Worm (Caenorhabditis elegans) whole organism, mixed stage, embryonic: ENCODE data around the gene nhr-101.

ENCODE experiments used
- M03D4.4 ChIP-seq: sonication (generic microtip); optimal IDR thresholded peaks from 2 replicates; lab custom pipeline; 2017; ENCODE audit warnings: mild to moderate bottlenecking, missing genetic modification characterization, missing compliant biosample characterization
- bed-3 ChIP-seq: fragments of 200-800 bp; sonication (Bioruptor generic); optimal IDR thresholded peaks from 3 replicates; lab custom pipeline; 2018; ENCODE audit warnings: mild to moderate bottlenecking, missing genetic modification characterization, moderate library complexity, missing compliant biosample characterization
- ceh-39 ChIP-seq: fragments of 150-350 bp; optimal IDR thresholded peaks from 2 replicates; lab custom pipeline; 2014; ENCODE audit warnings: missing biosample characterization, missing genetic modification characterization
- ceh-43 ChIP-seq: fragments of 200-800 bp; sonication (Bioruptor generic); optimal IDR thresholded peaks from 2 replicates; lab custom pipeline; 2018; ENCODE audit warnings: mild to moderate bottlenecking, missing genetic modification characterization, moderate library complexity, missing compliant biosample characterization
- ceh-83 ChIP-seq: fragments of 200-800 bp; sonication (Bioruptor generic); optimal IDR thresholded peaks from 2 replicates; lab custom pipeline; 2018; ENCODE audit warnings: mild to moderate bottlenecking, missing genetic modification characterization, missing compliant biosample characterization
- ces-1 ChIP-seq: fragments of 150-350 bp; optimal IDR thresholded peaks from 2 replicates; lab custom pipeline; 2014; ENCODE audit warnings: missing biosample characterization, missing genetic modification reagents, missing genetic modification characterization
- cnd-1 ChIP-seq: fragments of 200-800 bp; sonication (Bioruptor generic); optimal IDR thresholded peaks from 2 replicates; lab custom pipeline; 2018; ENCODE audit warnings: mild to moderate bottlenecking, missing genetic modification characterization, missing compliant biosample characterization
- drap-1 ChIP-seq: fragments of 200-800 bp; sonication (Bioruptor generic); optimal IDR thresholded peaks from 3 replicates; lab custom pipeline; 2018; ENCODE audit warnings: mild to moderate bottlenecking, missing genetic modification characterization, missing compliant biosample characterization
- elt-1 ChIP-seq: sonication (generic microtip); optimal IDR thresholded peaks from 2 replicates; lab custom pipeline; 2017; ENCODE audit warnings: missing genetic modification characterization, mild to moderate bottlenecking, missing compliant biosample characterization, antibody characterized with exemption, moderate library complexity, borderline replicate concordance; ENCODE audit not compliant: insufficient read depth
- elt-3 ChIP-seq: fragments of 150-350 bp; optimal IDR thresholded peaks from 2 replicates; lab custom pipeline; 2014; ENCODE audit warnings: missing biosample characterization, missing genetic modification characterization
- flh-1 ChIP-seq: fragments of 200-800 bp; sonication (Bioruptor generic); optimal IDR thresholded peaks from 2 replicates; lab custom pipeline; 2018; ENCODE audit warnings: mild to moderate bottlenecking, missing genetic modification characterization, moderate library complexity, missing compliant biosample characterization
- hlh-1 ChIP-seq: fragments of 150-350 bp; optimal IDR thresholded peaks from 2 replicates; lab custom pipeline; 2014; ENCODE audit warnings: missing biosample characterization, missing genetic modification reagents, missing genetic modification characterization
- lin-13 ChIP-seq: fragments of 150-350 bp; optimal IDR thresholded peaks from 2 replicates; lab custom pipeline; 2014; ENCODE audit warnings: missing biosample characterization, missing genetic modification characterization
- lin-32 ChIP-seq: fragments of 200-800 bp; sonication (Bioruptor generic); optimal IDR thresholded peaks from 2 replicates; lab custom pipeline; 2018; ENCODE audit warnings: mild to moderate bottlenecking, missing genetic modification characterization, missing compliant biosample characterization
- lsy-2 ChIP-seq: fragments of 150-350 bp; optimal IDR thresholded peaks from 2 replicates; lab custom pipeline; 2014; ENCODE audit warnings: missing biosample characterization, missing genetic modification characterization
- mab-5 ChIP-seq: fragments of 150-350 bp; optimal IDR thresholded peaks from 2 replicates; lab custom pipeline; 2014; ENCODE audit warnings: missing biosample characterization, missing genetic modification characterization
- mep-1 ChIP-seq: fragments of 150-350 bp; optimal IDR thresholded peaks from 2 replicates; lab custom pipeline; 2017; ENCODE audit warnings: missing biosample characterization, missing genetic modification reagents, missing genetic modification characterization, inconsistent platforms
- nhr-12 ChIP-seq: fragments of 150-350 bp; optimal IDR thresholded peaks from 2 replicates; lab custom pipeline; 2014; ENCODE audit warnings: missing biosample characterization, missing genetic modification characterization
- nhr-237 ChIP-seq: fragments of 150-350 bp; optimal IDR thresholded peaks from 2 replicates; lab custom pipeline; 2014; ENCODE audit warnings: missing biosample characterization, missing genetic modification characterization
- nhr-28 ChIP-seq: fragments of 150-350 bp; optimal IDR thresholded peaks from 2 replicates; lab custom pipeline; 2014; ENCODE audit warnings: missing biosample characterization, missing genetic modification characterization
- pha-4 ChIP-seq: fragments of 150-350 bp; optimal IDR thresholded peaks from 2 replicates; lab custom pipeline; 2018; ENCODE audit warnings: missing biosample characterization, missing genetic modification reagents, missing genetic modification characterization
- sem-2 ChIP-seq: fragments of 200-800 bp; sonication (Bioruptor generic); optimal IDR thresholded peaks from 2 replicates; lab custom pipeline; 2018; ENCODE audit warnings: mild to moderate bottlenecking, missing genetic modification characterization, missing compliant biosample characterization
- snpc-4 ChIP-seq: fragments of 150-350 bp; optimal IDR thresholded peaks from 2 replicates; lab custom pipeline; 2014; ENCODE audit warnings: missing biosample characterization, missing genetic modification characterization
- sptf-1 ChIP-seq: sonication (generic microtip); optimal IDR thresholded peaks from 2 replicates; lab custom pipeline; 2017; ENCODE audit warnings: mild to moderate bottlenecking, missing genetic modification characterization, moderate library complexity, missing compliant biosample characterization
- tbx-8 ChIP-seq: fragments of 200-800 bp; sonication (Bioruptor generic); optimal IDR thresholded peaks from 2 replicates; lab custom pipeline; 2018; ENCODE audit warnings: mild to moderate bottlenecking, missing genetic modification characterization, moderate library complexity, missing compliant biosample characterization
- unc-120 ChIP-seq: sonication (generic microtip); optimal IDR thresholded peaks from 2 replicates; lab custom pipeline; 2017; ENCODE audit warnings: missing genetic modification characterization, missing compliant biosample characterization; ENCODE audit not compliant: poor library complexity, severe bottlenecking
- unc-39 ChIP-seq: fragments of 150-350 bp; optimal IDR thresholded peaks from 2 replicates; lab custom pipeline; 2014; ENCODE audit warnings: missing biosample characterization, missing genetic modification characterization
- unc-62 ChIP-seq: fragments of 150-350 bp; optimal IDR thresholded peaks from 2 replicates; lab custom pipeline; 2014; ENCODE audit warnings: missing biosample characterization, missing genetic modification reagents, missing genetic modification characterization
- zip-8 ChIP-seq: fragments of 150-350 bp; optimal IDR thresholded peaks from 2 replicates; lab custom pipeline; 2014; ENCODE audit warnings: missing biosample characterization, missing genetic modification characterization

nhr-101 gene

DNA sequence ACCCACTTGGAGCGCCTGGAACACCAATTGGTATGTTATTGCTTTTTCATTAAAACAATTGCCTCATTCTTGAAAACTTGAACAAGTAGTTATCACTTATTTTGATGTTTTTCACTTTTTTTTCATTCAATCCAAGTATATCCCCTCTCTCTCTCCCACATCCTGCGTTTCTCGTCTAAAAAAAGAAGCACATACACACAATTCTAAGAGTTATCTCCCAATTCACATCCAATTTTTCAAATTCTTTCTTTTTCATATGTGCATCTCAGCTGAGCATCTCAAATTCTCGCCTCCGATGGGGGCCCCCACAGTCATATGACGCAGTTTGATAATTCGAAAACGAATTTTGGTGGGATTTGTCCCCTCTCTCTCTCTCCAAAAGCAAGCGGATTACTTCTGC lies 33.6 kb upstream of the nhr-101 start:
- TF ChIP-seq drap-1 (GFP tag; lab: Kevin White, UChicago) (no peak), ces-1 (GFP tag; lab: Kevin White, UChicago) (peak; percentile 5), nhr-12 (tag; lab: Kevin White, UChicago) (no peak)

DNA sequence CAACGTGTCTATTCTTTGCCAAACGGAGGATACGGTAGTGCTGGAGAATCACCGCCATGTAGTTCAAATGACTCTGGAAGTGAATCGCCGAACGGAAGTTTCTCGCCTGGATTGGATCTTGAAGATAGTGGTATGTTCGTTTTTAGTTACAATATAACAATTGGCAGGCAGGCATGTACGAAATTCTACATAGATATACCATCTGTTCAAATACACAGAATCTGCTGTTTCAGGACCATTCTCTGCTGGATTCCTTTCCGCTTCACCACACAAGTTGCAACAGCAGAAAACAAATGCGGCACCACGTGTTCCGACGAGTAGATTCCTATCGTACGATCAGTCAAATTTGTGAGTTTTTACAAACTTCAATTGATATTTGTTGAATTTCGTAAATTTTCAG lies 30.8 kb upstream of the nhr-101 start:
- TF ChIP-seq ceh-43 (GFP tag; lab: Kevin White, UChicago) (no peak), ceh-83 (GFP tag; lab: Kevin White, UChicago) (no peak), tbx-8 (GFP tag; lab: Kevin White, UChicago) (no peak), unc-39 (no peak), M03D4.4 (tag; lab: Kevin White, UChicago) (no peak), drap-1 (GFP tag; lab: Kevin White, UChicago) (no peak)
- TF ChIP-seq, all 35 proteins: peak for 0

DNA sequence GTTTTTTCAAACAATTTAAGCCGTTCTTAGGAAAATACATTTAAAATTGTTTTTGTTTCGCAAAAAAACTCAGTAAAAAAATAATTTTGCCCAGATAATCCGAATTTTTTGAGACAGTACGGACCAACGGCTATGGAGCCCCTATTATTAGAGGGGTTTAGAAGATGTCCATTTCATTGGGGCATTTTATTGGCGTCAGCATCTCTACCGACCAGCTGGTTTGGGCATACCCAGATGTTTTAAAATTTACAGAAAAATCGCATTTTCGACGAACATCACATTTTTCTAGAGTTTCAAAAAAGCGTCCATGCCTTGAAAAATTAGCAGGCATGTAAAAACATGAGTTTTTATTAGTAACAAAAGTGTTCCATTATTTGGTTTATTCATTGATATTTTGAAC lies 29.0 kb upstream of the nhr-101 start:
- no peak for TF ChIP-seq elt-1 (tag; lab: Kevin White, UChicago)
- TF ChIP-seq nhr-12 (tag; lab: Kevin White, UChicago), result no peak
- peak; percentile 31 for TF ChIP-seq unc-120 (tag; lab: Kevin White, UChicago)
- TF ChIP-seq zip-8, result no peak
- no peak for TF ChIP-seq snpc-4

DNA sequence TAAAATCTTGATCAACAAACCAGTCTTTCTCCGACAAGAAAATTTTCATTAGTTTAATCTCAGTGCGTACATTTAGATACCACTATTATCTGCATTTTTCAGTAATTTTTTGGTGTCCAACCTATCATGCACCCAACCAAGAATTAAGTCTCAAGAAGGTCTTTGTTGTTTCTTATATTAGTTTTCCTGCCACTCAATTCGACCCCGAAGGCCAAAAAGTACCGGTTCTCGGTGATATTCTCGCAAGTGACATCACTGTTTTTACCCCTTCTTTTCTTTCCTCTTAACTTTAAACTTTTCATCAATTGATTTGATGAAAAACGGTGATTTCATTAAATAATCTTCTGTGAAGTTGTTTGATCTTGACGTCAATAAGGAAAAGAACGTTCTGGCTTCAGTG lies 26.7 kb upstream of the nhr-101 start, which contains the start of gene F38B7.2:
TSS of gene F38B7.2 (plus strand) at position 400 of the 400 bp plus-strand sequence.
- TF ChIP-seq nhr-28, result no peak
- no peak for TF ChIP-seq elt-1 (tag; lab: Kevin White, UChicago)
- no peak for TF ChIP-seq elt-3 (tag; lab: Kevin White, UChicago)
- TF ChIP-seq zip-8, result no peak

DNA sequence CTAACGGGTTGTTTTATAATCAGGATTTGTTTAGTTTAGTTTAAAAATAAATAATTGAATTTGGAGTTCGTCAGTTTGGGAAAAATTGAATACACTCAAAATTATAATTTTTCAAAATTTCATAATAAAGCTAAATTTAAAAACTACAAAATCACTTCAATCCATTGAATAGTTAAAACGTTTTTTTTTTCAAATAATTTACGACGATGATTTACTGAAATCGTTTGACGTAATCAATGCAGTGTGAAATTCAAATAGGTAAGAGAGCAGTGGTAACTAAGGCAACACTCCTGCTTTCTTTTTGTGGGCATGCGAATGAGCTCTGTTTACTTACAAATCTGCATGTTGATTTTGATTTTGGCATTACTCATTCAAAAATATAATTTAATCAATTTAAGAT lies 25.0 kb upstream of the nhr-101 start, which contains the start of gene F38B7.10:
TSS of gene F38B7.10 (plus strand) at position 301 of the 400 bp plus-strand sequence.
- TF ChIP-seq elt-3 (tag; lab: Kevin White, UChicago), result no peak
- TF ChIP-seq sptf-1, result no peak

DNA sequence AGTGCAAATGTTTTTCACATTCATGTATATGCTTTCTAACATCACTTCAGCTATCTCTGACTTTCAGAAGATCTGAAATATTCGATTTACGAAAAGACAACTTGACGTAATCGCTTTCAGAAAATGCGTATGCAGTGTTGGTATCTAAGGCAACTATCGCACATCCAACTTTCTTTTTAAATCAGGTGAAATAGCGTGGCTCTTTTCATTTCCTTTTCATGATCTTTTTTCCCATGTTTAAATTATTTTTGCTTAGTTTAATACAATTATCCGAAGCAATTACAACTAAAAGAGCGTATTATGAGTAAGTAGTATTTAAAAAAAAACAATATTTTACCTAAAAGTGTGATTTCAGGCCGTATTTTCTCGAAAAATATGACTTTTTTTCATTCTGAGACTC lies 23.5 kb upstream of the nhr-101 start, which contains the start of gene F38B7.11:
TSS of gene F38B7.11 (plus strand) at position 301 of the 400 bp plus-strand sequence.
- TF ChIP-seq mab-5 (tag; lab: Kevin White, UChicago) (no peak), sem-2 (GFP tag; lab: Kevin White, UChicago) (no peak), unc-39 (no peak), tbx-8 (GFP tag; lab: Kevin White, UChicago) (no peak), lin-13 (tag; lab: Kevin White, UChicago) (no peak), nhr-237 (tag; lab: Kevin White, UChicago) (no peak)

DNA sequence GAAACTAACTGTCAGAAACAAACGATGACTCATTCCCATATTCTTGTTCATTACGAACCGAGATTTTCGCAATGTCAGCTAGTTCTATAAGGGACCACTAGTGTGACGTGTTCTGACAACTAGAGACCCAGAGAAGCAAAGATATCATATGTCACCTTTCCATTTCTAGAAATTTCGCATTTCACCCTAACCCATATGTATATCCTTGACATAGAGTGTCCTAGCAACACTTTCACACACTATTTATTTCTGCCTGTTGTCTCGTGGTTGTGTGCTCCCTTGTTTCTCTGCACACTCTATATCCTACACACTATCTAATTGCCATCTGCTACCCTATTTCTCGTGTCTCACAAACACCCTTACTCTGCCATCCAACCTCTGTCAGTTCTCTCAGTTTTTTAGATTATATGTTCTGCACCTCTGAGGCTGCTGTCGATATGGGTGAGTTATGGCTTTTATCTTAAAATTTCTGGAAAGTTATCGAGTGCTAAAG lies 21.3 kb upstream of the nhr-101 start, which contains the start of the genes F38B7.17 and F38B7.3:
TSS of gene F38B7.17 (minus strand) at position 51 of the 493 bp plus-strand sequence.
TSS of gene F38B7.3 (plus strand) at position 194 of the 493 bp plus-strand sequence.
- TF ChIP-seq hlh-1 (peak; percentile 49), cnd-1 (tag; lab: Kevin White, UChicago) (peak; percentile 84), mep-1 (tag; lab: Kevin White, UChicago) (no peak), lin-32 (GFP tag; lab: Kevin White, UChicago) (peak; percentile 11), unc-120 (tag; lab: Kevin White, UChicago) (peak; percentile 30), unc-62 (GFP tag; lab: Kevin White, UChicago) (peak; percentile 40), pha-4 (peak; percentile 50), flh-1 (GFP tag; lab: Kevin White, UChicago) (no peak), snpc-4 (no peak), ces-1 (GFP tag; lab: Kevin White, UChicago) (peak; percentile 30), M03D4.4 (tag; lab: Kevin White, UChicago) (no peak), lsy-2 (tag; lab: Kevin White, UChicago) (peak; percentile 13), bed-3 (GFP tag; lab: Kevin White, UChicago) (no peak), elt-3 (tag; lab: Kevin White, UChicago) (no peak), ceh-39 (tag; lab: Kevin White, UChicago) (no peak)
